Fruit fly (Drosophila melanogaster) whole organism, prepupa: Measurements from ENCODE around the gene CG4553.

Experiments
- CG10631 ChIP-seq: fragments of 200-800 bp; sonication (Bioruptor generic); optimal IDR thresholded peaks from 2 replicates; lab custom pipeline; 2016; ENCODE audit warnings: missing biosample characterization, missing genetic modification characterization
- CG11294 ChIP-seq: fragments of 200-800 bp; sonication (Bioruptor generic); IDR thresholded peaks from 2 replicates; pipeline ENCODE4 v1.3.6; 2022; ENCODE audit warnings: missing biosample characterization, missing genetic modification characterization
- CG11762 ChIP-seq: fragments of 200-800 bp; sonication (Bioruptor generic); optimal IDR thresholded peaks from 3 replicates; lab custom pipeline; 2016; ENCODE audit warnings: missing biosample characterization, missing genetic modification characterization; ENCODE audit not compliant: insufficient read depth
- CG11902 ChIP-seq: fragments of 200-800 bp; sonication (Bioruptor generic); optimal IDR thresholded peaks from 3 replicates; lab custom pipeline; 2016; ENCODE audit warnings: missing biosample characterization, missing genetic modification characterization
- CG1621 ChIP-seq: fragments of 200-800 bp; sonication (Bioruptor generic); optimal IDR thresholded peaks from 3 replicates; lab custom pipeline; 2018; ENCODE audit warnings: missing biosample characterization, mild to moderate bottlenecking, missing genetic modification characterization
- CG16779 ChIP-seq: fragments of 200-800 bp; sonication (Bioruptor generic); optimal IDR thresholded peaks from 3 replicates; lab custom pipeline; 2017; ENCODE audit warnings: missing biosample characterization, mild to moderate bottlenecking, missing genetic modification characterization
- CG3032 ChIP-seq: fragments of 200-800 bp; optimal IDR thresholded peaks from 2 replicates; lab custom pipeline; 2019; ENCODE audit warnings: missing biosample characterization, mild to moderate bottlenecking, missing genetic modification characterization, moderate library complexity
- CG31627 ChIP-seq: fragments of 200-800 bp; sonication (Bioruptor generic); optimal IDR thresholded peaks from 3 replicates; lab custom pipeline; 2016; ENCODE audit warnings: missing biosample characterization, missing genetic modification characterization
- CG32006 ChIP-seq: fragments of 200-800 bp; sonication (Bioruptor generic); optimal IDR thresholded peaks from 3 replicates; lab custom pipeline; 2017; ENCODE audit warnings: missing biosample characterization, mild to moderate bottlenecking, missing genetic modification characterization
- CG34406 ChIP-seq: fragments of 200-800 bp; sonication (Bioruptor generic); optimal IDR thresholded peaks from 3 replicates; lab custom pipeline; 2016; ENCODE audit warnings: missing biosample characterization, missing genetic modification characterization
- CG3919 ChIP-seq: fragments of 200-800 bp; sonication (Bioruptor generic); optimal IDR thresholded peaks from 3 replicates; lab custom pipeline; 2016; ENCODE audit warnings: missing biosample characterization, missing genetic modification characterization
- CG4318 ChIP-seq: fragments of 200-800 bp; sonication (Bioruptor generic); optimal IDR thresholded peaks from 3 replicates; lab custom pipeline; 2017; ENCODE audit warnings: missing biosample characterization, mild to moderate bottlenecking, missing genetic modification characterization
- CG6163 ChIP-seq: fragments of 200-800 bp; sonication (Bioruptor generic); IDR thresholded peaks from 3 replicates; pipeline ENCODE4 v1.3.6; 2022; ENCODE audit warnings: missing biosample characterization, missing genetic modification characterization
- CG6276 ChIP-seq: fragments of 200-800 bp; sonication (Bioruptor generic); optimal IDR thresholded peaks from 2 replicates; lab custom pipeline; 2017; ENCODE audit warnings: missing biosample characterization, mild to moderate bottlenecking, missing genetic modification characterization
- CG6808 ChIP-seq: fragments of 200-800 bp; sonication (Bioruptor generic); optimal IDR thresholded peaks from 3 replicates; lab custom pipeline; 2017; ENCODE audit warnings: missing biosample characterization, missing genetic modification characterization, mild to moderate bottlenecking, moderate library complexity, missing genetic modification reagents
- CG6854 ChIP-seq: fragments of 200-800 bp; sonication (Bioruptor generic); optimal IDR thresholded peaks from 2 replicates; lab custom pipeline; 2017; ENCODE audit warnings: missing biosample characterization, mild to moderate bottlenecking, missing genetic modification characterization
- CG7368 ChIP-seq: fragments of 200-800 bp; sonication (Bioruptor generic); optimal IDR thresholded peaks from 3 replicates; lab custom pipeline; 2016; ENCODE audit warnings: missing biosample characterization, missing genetic modification characterization
- CG8119 ChIP-seq: fragments of 200-800 bp; sonication (Bioruptor generic); IDR thresholded peaks from 3 replicates; pipeline ENCODE4 v1.3.6; 2022; ENCODE audit warnings: missing biosample characterization, missing genetic modification characterization
- CG8632 ChIP-seq: fragments of 200-800 bp; sonication (Bioruptor generic); optimal IDR thresholded peaks from 3 replicates; lab custom pipeline; 2016; ENCODE audit warnings: missing biosample characterization, missing genetic modification characterization
- CG9139 ChIP-seq: fragments of 200-800 bp; sonication (Bioruptor generic); optimal IDR thresholded peaks from 3 replicates; lab custom pipeline; 2017; ENCODE audit warnings: missing biosample characterization, mild to moderate bottlenecking, missing genetic modification characterization
- Eip75B ChIP-seq: fragments of 200-800 bp; sonication (Bioruptor generic); optimal IDR thresholded peaks from 3 replicates; lab custom pipeline; 2016; ENCODE audit warnings: missing biosample characterization, missing genetic modification characterization
- Eip78C ChIP-seq: fragments of 200-800 bp; sonication (Bioruptor generic); peaks from one replicate; lab custom pipeline; 2016; ENCODE audit warnings: missing biosample characterization, missing genetic modification characterization
- Eip93F ChIP-seq: fragments of 200-800 bp; sonication (Bioruptor generic); optimal IDR thresholded peaks from 2 replicates; lab custom pipeline; 2016; ENCODE audit warnings: missing biosample characterization, mild to moderate bottlenecking, missing genetic modification characterization
- Ets21C ChIP-seq: fragments of 200-800 bp; sonication (Bioruptor generic); optimal IDR thresholded peaks from 3 replicates; lab custom pipeline; 2016; ENCODE audit warnings: missing biosample characterization, missing genetic modification characterization
- Ets96B ChIP-seq: fragments of 200-800 bp; optimal IDR thresholded peaks from 2 replicates; lab custom pipeline; 2019; ENCODE audit warnings: missing biosample characterization, mild to moderate bottlenecking, missing genetic modification characterization, moderate library complexity
- Gug ChIP-seq: fragments of 200-800 bp; sonication (Bioruptor generic); IDR thresholded peaks from 2 replicates; pipeline ENCODE4 v1.3.6; 2022; ENCODE audit warnings: missing biosample characterization, missing genetic modification characterization
- Hr38 ChIP-seq: sonication (Bioruptor generic); optimal IDR thresholded peaks from 2 replicates; lab custom pipeline; 2016; ENCODE audit warnings: missing biosample characterization, missing genetic modification characterization
- Lpt ChIP-seq: fragments of 200-800 bp; sonication (Bioruptor generic); optimal IDR thresholded peaks from 3 replicates; lab custom pipeline; 2016; ENCODE audit warnings: missing biosample characterization, missing genetic modification characterization
- OdsH ChIP-seq: fragments of 200-800 bp; sonication (Bioruptor generic); optimal IDR thresholded peaks from 3 replicates; lab custom pipeline; 2016; ENCODE audit warnings: missing biosample characterization, missing genetic modification characterization
- Smox ChIP-seq: fragments of 200-800 bp; sonication (Bioruptor generic); optimal IDR thresholded peaks from 3 replicates; lab custom pipeline; 2016; ENCODE audit warnings: missing biosample characterization, missing genetic modification characterization
- Sox102F ChIP-seq: fragments of 200-800 bp; sonication (Bioruptor generic); optimal IDR thresholded peaks from 2 replicates; lab custom pipeline; 2016; ENCODE audit warnings: missing biosample characterization, mild to moderate bottlenecking, missing genetic modification characterization
- Sox15 ChIP-seq: fragments of 200-800 bp; sonication (Bioruptor generic); optimal IDR thresholded peaks from 3 replicates; lab custom pipeline; 2016; ENCODE audit warnings: missing biosample characterization, missing genetic modification characterization
- acj6 ChIP-seq: fragments of 200-800 bp; sonication (Bioruptor generic); optimal IDR thresholded peaks from 3 replicates; lab custom pipeline; 2016; ENCODE audit warnings: missing biosample characterization, missing genetic modification characterization
- cyc ChIP-seq: fragments of 200-800 bp; sonication (Bioruptor generic); optimal IDR thresholded peaks from 3 replicates; lab custom pipeline; 2016; ENCODE audit warnings: missing biosample characterization, missing genetic modification characterization
- dac ChIP-seq: fragments of 200-800 bp; sonication (Bioruptor generic); optimal IDR thresholded peaks from 2 replicates; lab custom pipeline; 2017; ENCODE audit warnings: missing biosample characterization, mild to moderate bottlenecking, missing genetic modification characterization
- dsx ChIP-seq: fragments of 200-800 bp; optimal IDR thresholded peaks from 3 replicates; lab custom pipeline; 2019; ENCODE audit warnings: missing biosample characterization, mild to moderate bottlenecking, missing genetic modification characterization, moderate library complexity; ENCODE audit not compliant: poor library complexity, severe bottlenecking
- eg ChIP-seq: fragments of 200-800 bp; sonication (Bioruptor generic); IDR thresholded peaks from 3 replicates; pipeline ENCODE4 v1.3.6; 2022; ENCODE audit warnings: missing biosample characterization, missing genetic modification characterization
- fd59A ChIP-seq: fragments of 200-800 bp; sonication (Bioruptor generic); optimal IDR thresholded peaks from 2 replicates; lab custom pipeline; 2017; ENCODE audit warnings: missing biosample characterization, mild to moderate bottlenecking, missing genetic modification characterization, missing genetic modification reagents
- fd85E ChIP-seq: fragments of 200-800 bp; sonication (Bioruptor generic); optimal IDR thresholded peaks from 3 replicates; lab custom pipeline; 2016; ENCODE audit warnings: missing biosample characterization, missing genetic modification characterization
- fkh ChIP-seq: fragments of 200-800 bp; sonication (Bioruptor generic); optimal IDR thresholded peaks from 3 replicates; lab custom pipeline; 2017; ENCODE audit warnings: missing biosample characterization, mild to moderate bottlenecking, missing genetic modification characterization, moderate library complexity
- lz ChIP-seq: fragments of 200-800 bp; sonication (Bioruptor generic); optimal IDR thresholded peaks from 3 replicates; lab custom pipeline; 2016; ENCODE audit warnings: missing biosample characterization, missing genetic modification characterization
- net ChIP-seq: fragments of 200-800 bp; sonication (Bioruptor generic); optimal IDR thresholded peaks from 3 replicates; lab custom pipeline; 2016; ENCODE audit warnings: missing biosample characterization, missing genetic modification characterization
- pdm3 ChIP-seq: fragments of 200-800 bp; sonication (Bioruptor generic); optimal IDR thresholded peaks from 3 replicates; lab custom pipeline; 2016; ENCODE audit warnings: missing biosample characterization, missing genetic modification characterization
- salr ChIP-seq, 2 experiments: fragments of 200-800 bp; sonication (Bioruptor generic); optimal IDR thresholded peaks; 3 replicates each; lab custom pipeline; 2016 to 2018; ENCODE audit warnings: missing biosample characterization in 2 of 2, missing genetic modification characterization in 2 of 2, mild to moderate bottlenecking in 1 of 2
- ss ChIP-seq, 2 experiments: fragments of 200-800 bp; sonication (Bioruptor generic); optimal IDR thresholded peaks; 2 replicates in 1 of 2; 3 replicates in 1 of 2; lab custom pipeline; 2017 to 2018; ENCODE audit warnings: mild to moderate bottlenecking in 2 of 2, missing biosample characterization in 2 of 2, missing genetic modification characterization in 2 of 2, moderate library complexity in 1 of 2
- svp ChIP-seq: fragments of 200-800 bp; sonication (Bioruptor generic); peaks from one replicate; lab custom pipeline; 2016; ENCODE audit warnings: missing biosample characterization, missing genetic modification characterization
- vri ChIP-seq: fragments of 200-800 bp; sonication (Bioruptor generic); optimal IDR thresholded peaks from 3 replicates; lab custom pipeline; 2016; ENCODE audit warnings: missing biosample characterization, mild to moderate bottlenecking, missing genetic modification characterization

The CG4553 gene

dm6 chr3R:25495072-25495471, 18.4 kb upstream of the CG4553 start, which contains the start of gene CG33494:
TSS of gene CG33494 (minus strand) at chr3R:25495161.
- TF ChIP-seq Eip75B (GFP tag; lab: Kevin White, UChicago) (no peak), CG3032 (tag; lab: Kevin White, UChicago) (no peak), CG6808 (no peak), Smox (GFP tag; lab: Kevin White, UChicago) (no peak), CG16779 (no peak), dac (GFP tag; lab: Kevin White, UChicago) (no peak), Ets21C (GFP tag; lab: Kevin White, UChicago) (no peak)

DNA sequence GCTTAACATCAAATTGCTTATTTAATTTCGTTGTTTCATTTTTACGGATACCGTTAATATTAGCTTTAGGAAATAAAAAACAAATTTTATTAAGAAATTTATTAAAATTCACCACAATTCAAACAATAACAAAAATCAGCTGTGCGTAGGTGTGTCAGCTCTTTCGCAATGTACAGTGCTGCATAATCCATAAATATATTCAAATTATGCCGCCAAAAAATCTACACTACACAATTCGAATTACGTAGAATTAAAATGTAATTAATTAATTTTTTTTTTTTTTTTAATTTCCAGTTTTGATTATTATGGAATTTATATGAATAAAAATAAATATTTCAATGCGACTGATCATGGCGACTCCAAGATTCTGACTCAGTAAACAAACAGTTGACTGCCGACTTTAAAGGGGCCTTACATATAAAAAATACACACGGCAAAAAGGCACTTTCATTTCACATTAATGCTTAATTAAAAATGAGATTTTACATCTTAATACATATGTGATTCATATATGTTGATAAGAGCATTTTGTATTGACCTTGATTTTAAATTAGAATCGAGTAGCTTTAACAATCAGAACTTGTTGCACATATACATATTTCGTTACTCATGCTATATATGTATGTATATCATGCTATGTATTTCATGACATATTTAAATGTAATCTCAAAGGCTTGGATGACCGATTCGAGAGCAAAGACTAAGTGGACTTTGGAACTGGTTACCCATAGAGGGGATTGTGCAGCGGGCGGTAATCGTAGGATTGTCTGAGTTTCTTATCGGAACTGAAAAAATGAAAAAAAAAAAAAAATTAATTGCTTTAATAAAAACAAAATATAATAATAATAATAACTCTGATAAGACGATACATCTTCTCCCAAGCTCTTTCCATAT, 16.8 kb upstream of the CG4553 start:
- TF ChIP-seq Eip75B (GFP tag; lab: Kevin White, UChicago) (peak; percentile 3), ss (GFP tag; optimal IDR thresholded peaks at IDR 0.05; lab: Kevin White, UChicago) (peak; percentile 83 to 84), CG6854 (peak; percentile 63), CG8119 (GFP tag; lab: Robert Waterston, UW) (no peak), fkh (GFP tag; lab: Kevin White, UChicago) (no peak), CG3919 (GFP tag; lab: Kevin White, UChicago) (peak; percentile 59), salr (GFP tag; optimal IDR thresholded peaks at IDR 0.05; lab: Kevin White, UChicago) (peak in 1 of 2 experiments; percentile 25), CG32006 (GFP tag; lab: Kevin White, UChicago) (peak; percentile 18), cyc (GFP tag; lab: Kevin White, UChicago) (no peak), fd85E (GFP tag; lab: Kevin White, UChicago) (no peak), CG34406 (GFP tag; lab: Kevin White, UChicago) (no peak), CG11902 (GFP tag; lab: Kevin White, UChicago) (no peak), CG3032 (tag; lab: Kevin White, UChicago) (no peak), CG11294 (GFP tag; lab: Robert Waterston, UW) (no peak), svp (peak; percentile 75), CG16779 (peak; percentile 56), CG10631 (GFP tag; lab: Kevin White, UChicago) (no peak), CG31627 (GFP tag; lab: Kevin White, UChicago) (no peak), CG6276 (GFP tag; lab: Kevin White, UChicago) (peak; percentile 70), eg (GFP tag; lab: Robert Waterston, UW) (no peak; the same call in 2 of the 3 replicates), CG6163 (no peak), CG1621 (tag; lab: Kevin White, UChicago) (peak; percentile 28), CG7368 (GFP tag; lab: Kevin White, UChicago) (peak; percentile 11), Lpt (peak; percentile 16), acj6 (GFP tag; lab: Kevin White, UChicago) (no peak), CG9139 (GFP tag; lab: Kevin White, UChicago) (peak; percentile 74), lz (peak; percentile 1), Sox15 (GFP tag; lab: Kevin White, UChicago) (no peak), pdm3 (GFP tag; lab: Kevin White, UChicago) (no peak), CG4318 (GFP tag; lab: Kevin White, UChicago) (no peak), vri (peak; percentile 19), Eip78C (peak; percentile 71), Ets96B (tag; lab: Kevin White, UChicago) (peak; percentile 40), CG6808 (peak; percentile 79), dsx (peak; percentile 47), OdsH (GFP tag; lab: Kevin White, UChicago) (peak; percentile 15), Hr38 (GFP tag; lab: Kevin White, UChicago) (no peak), Sox102F (GFP tag; lab: Kevin White, UChicago) (peak; percentile 20), Smox (GFP tag; lab: Kevin White, UChicago) (no peak), Gug (GFP tag; lab: Robert Waterston, UW) (no peak), CG11762 (peak; percentile 11), fd59A (GFP tag; lab: Kevin White, UChicago) (no peak), Ets21C (GFP tag; lab: Kevin White, UChicago) (no peak), net (peak; percentile 26), Eip93F (GFP tag; lab: Kevin White, UChicago) (peak; percentile 47), CG8632 (GFP tag; lab: Kevin White, UChicago) (peak; percentile 4)
